Worm (Caenorhabditis elegans) whole organism, L1 larva: ENCODE measurements around the gene bmk-1.

Experiments used
- C34B4.2 ChIP-seq: sonication (generic microtip); optimal IDR thresholded peaks from 2 replicates; lab custom pipeline; 2017; ENCODE audit warnings: mild to moderate bottlenecking, missing genetic modification characterization, missing compliant biosample characterization
- aly-2 ChIP-seq: fragments of 150-350 bp; optimal IDR thresholded peaks from 2 replicates; lab custom pipeline; 2014; ENCODE audit warnings: missing biosample characterization, missing genetic modification characterization
- ama-1 ChIP-seq: fragments of 150-350 bp; optimal IDR thresholded peaks from 2 replicates; lab custom pipeline; 2014
- fkh-10 ChIP-seq: sonication (generic microtip); optimal IDR thresholded peaks from 2 replicates; lab custom pipeline; 2017; ENCODE audit warnings: missing biosample characterization, missing genetic modification reagents, missing genetic modification characterization
- fos-1 ChIP-seq: fragments of 150-350 bp; optimal IDR thresholded peaks from 2 replicates; lab custom pipeline; 2014; ENCODE audit warnings: missing biosample characterization, missing genetic modification characterization
- lin-15B ChIP-seq: fragments of 150-350 bp; sonication (generic microtip); optimal IDR thresholded peaks from 3 replicates; lab custom pipeline; 2014; ENCODE audit warnings: missing biosample characterization, missing genetic modification characterization
- nhr-20 ChIP-seq: sonication (generic microtip); optimal IDR thresholded peaks from 2 replicates; lab custom pipeline; 2016; ENCODE audit warnings: mild to moderate bottlenecking, missing genetic modification characterization, missing compliant biosample characterization
- nhr-76 ChIP-seq: sonication (generic microtip); optimal IDR thresholded peaks from 2 replicates; lab custom pipeline; 2017; ENCODE audit warnings: missing biosample characterization, missing genetic modification characterization
- nhr-84 ChIP-seq: sonication (generic microtip); optimal IDR thresholded peaks from 2 replicates; lab custom pipeline; 2017; ENCODE audit warnings: missing biosample characterization, missing genetic modification characterization
- nhr-90 ChIP-seq: sonication (generic microtip); optimal IDR thresholded peaks from 2 replicates; lab custom pipeline; 2016; ENCODE audit warnings: mild to moderate bottlenecking, missing genetic modification characterization, missing compliant biosample characterization; ENCODE audit not compliant: poor library complexity
- tbx-2 ChIP-seq: sonication (generic microtip); optimal IDR thresholded peaks from 2 replicates; lab custom pipeline; 2016; ENCODE audit warnings: missing genetic modification characterization, missing compliant biosample characterization
- xbp-1 ChIP-seq: sonication (generic microtip); optimal IDR thresholded peaks from 2 replicates; lab custom pipeline; 2016; ENCODE audit warnings: missing genetic modification characterization, missing compliant biosample characterization

DNA sequence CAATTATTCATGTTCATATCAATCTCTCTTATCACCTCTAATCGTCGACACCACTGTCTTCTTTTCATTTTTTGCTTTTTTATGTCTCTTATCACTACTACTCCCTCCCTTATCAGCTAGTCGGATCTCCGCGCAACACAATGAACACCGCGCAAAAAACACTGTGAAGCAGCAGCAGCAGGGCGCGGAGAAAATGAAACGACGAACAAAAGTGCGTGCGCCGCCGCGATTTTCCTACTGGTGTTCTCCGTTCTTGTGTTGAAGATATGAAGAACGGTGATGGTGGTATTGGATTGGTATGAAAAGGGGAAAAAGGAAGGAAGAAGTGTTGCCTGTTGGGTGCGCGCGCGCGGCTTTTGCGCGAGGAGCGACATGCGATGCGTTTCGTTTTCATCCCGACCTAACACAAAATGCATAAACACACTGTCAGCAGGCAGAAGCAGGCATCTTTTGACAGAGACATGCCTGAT, 49.0 kb upstream of the bmk-1 start:
- TF ChIP-seq fkh-10 (no peak), ama-1 (lab: Kevin White, UChicago) (no peak), tbx-2 (tag; lab: Kevin White, UChicago) (no peak), fos-1 (tag; lab: Kevin White, UChicago) (no peak), nhr-90 (tag; lab: Kevin White, UChicago) (no peak), nhr-76 (tag; lab: Kevin White, UChicago) (no peak), aly-2 (no peak), nhr-20 (tag; lab: Kevin White, UChicago) (no peak), nhr-84 (no peak), C34B4.2 (tag; lab: Kevin White, UChicago) (no peak), xbp-1 (tag; lab: Kevin White, UChicago) (no peak), lin-15B (no peak)
